Fruit fly (Drosophila melanogaster) whole organism, prepupa: Measurements from ENCODE around the gene Bre1.

Source experiments
- CG10631 ChIP-seq: fragments of 200-800 bp; sonication (Bioruptor generic); optimal IDR thresholded peaks from 2 replicates; lab custom pipeline; 2016; ENCODE audit warnings: missing biosample characterization, missing genetic modification characterization
- CG11294 ChIP-seq: fragments of 200-800 bp; sonication (Bioruptor generic); IDR thresholded peaks from 2 replicates; pipeline ENCODE4 v1.3.6; 2022; ENCODE audit warnings: missing biosample characterization, missing genetic modification characterization
- CG11762 ChIP-seq: fragments of 200-800 bp; sonication (Bioruptor generic); optimal IDR thresholded peaks from 3 replicates; lab custom pipeline; 2016; ENCODE audit warnings: missing biosample characterization, missing genetic modification characterization; ENCODE audit not compliant: insufficient read depth
- CG11902 ChIP-seq: fragments of 200-800 bp; sonication (Bioruptor generic); optimal IDR thresholded peaks from 3 replicates; lab custom pipeline; 2016; ENCODE audit warnings: missing biosample characterization, missing genetic modification characterization
- CG15336 ChIP-seq: fragments of 200-800 bp; sonication (Bioruptor generic); IDR thresholded peaks from 2 replicates; pipeline ENCODE4 v1.3.6; 2022; ENCODE audit warnings: missing biosample characterization, missing genetic modification characterization
- CG1621 ChIP-seq: fragments of 200-800 bp; sonication (Bioruptor generic); optimal IDR thresholded peaks from 3 replicates; lab custom pipeline; 2018; ENCODE audit warnings: missing biosample characterization, mild to moderate bottlenecking, missing genetic modification characterization
- CG16779 ChIP-seq: fragments of 200-800 bp; sonication (Bioruptor generic); optimal IDR thresholded peaks from 3 replicates; lab custom pipeline; 2017; ENCODE audit warnings: missing biosample characterization, mild to moderate bottlenecking, missing genetic modification characterization
- CG32006 ChIP-seq: fragments of 200-800 bp; sonication (Bioruptor generic); optimal IDR thresholded peaks from 3 replicates; lab custom pipeline; 2017; ENCODE audit warnings: missing biosample characterization, mild to moderate bottlenecking, missing genetic modification characterization
- CG3919 ChIP-seq: fragments of 200-800 bp; sonication (Bioruptor generic); optimal IDR thresholded peaks from 3 replicates; lab custom pipeline; 2016; ENCODE audit warnings: missing biosample characterization, missing genetic modification characterization
- CG4318 ChIP-seq: fragments of 200-800 bp; sonication (Bioruptor generic); optimal IDR thresholded peaks from 3 replicates; lab custom pipeline; 2017; ENCODE audit warnings: missing biosample characterization, mild to moderate bottlenecking, missing genetic modification characterization
- CG6163 ChIP-seq: fragments of 200-800 bp; sonication (Bioruptor generic); IDR thresholded peaks from 3 replicates; pipeline ENCODE4 v1.3.6; 2022; ENCODE audit warnings: missing biosample characterization, missing genetic modification characterization
- CG6276 ChIP-seq: fragments of 200-800 bp; sonication (Bioruptor generic); optimal IDR thresholded peaks from 2 replicates; lab custom pipeline; 2017; ENCODE audit warnings: missing biosample characterization, mild to moderate bottlenecking, missing genetic modification characterization
- CG6792 ChIP-seq: fragments of 200-800 bp; sonication (Bioruptor generic); optimal IDR thresholded peaks from 3 replicates; lab custom pipeline; 2016; ENCODE audit warnings: missing biosample characterization, missing genetic modification characterization
- CG6808 ChIP-seq: fragments of 200-800 bp; sonication (Bioruptor generic); optimal IDR thresholded peaks from 3 replicates; lab custom pipeline; 2017; ENCODE audit warnings: missing biosample characterization, missing genetic modification characterization, mild to moderate bottlenecking, moderate library complexity, missing genetic modification reagents
- CG6854 ChIP-seq: fragments of 200-800 bp; sonication (Bioruptor generic); optimal IDR thresholded peaks from 2 replicates; lab custom pipeline; 2017; ENCODE audit warnings: missing biosample characterization, mild to moderate bottlenecking, missing genetic modification characterization
- CG7368 ChIP-seq: fragments of 200-800 bp; sonication (Bioruptor generic); optimal IDR thresholded peaks from 3 replicates; lab custom pipeline; 2016; ENCODE audit warnings: missing biosample characterization, missing genetic modification characterization
- CG8119 ChIP-seq: fragments of 200-800 bp; sonication (Bioruptor generic); IDR thresholded peaks from 3 replicates; pipeline ENCODE4 v1.3.6; 2022; ENCODE audit warnings: missing biosample characterization, missing genetic modification characterization
- CG9139 ChIP-seq: fragments of 200-800 bp; sonication (Bioruptor generic); optimal IDR thresholded peaks from 3 replicates; lab custom pipeline; 2017; ENCODE audit warnings: missing biosample characterization, mild to moderate bottlenecking, missing genetic modification characterization
- Eip75B ChIP-seq: fragments of 200-800 bp; sonication (Bioruptor generic); optimal IDR thresholded peaks from 3 replicates; lab custom pipeline; 2016; ENCODE audit warnings: missing biosample characterization, missing genetic modification characterization
- Eip78C ChIP-seq: fragments of 200-800 bp; sonication (Bioruptor generic); peaks from one replicate; lab custom pipeline; 2016; ENCODE audit warnings: missing biosample characterization, missing genetic modification characterization
- Ets21C ChIP-seq: fragments of 200-800 bp; sonication (Bioruptor generic); optimal IDR thresholded peaks from 3 replicates; lab custom pipeline; 2016; ENCODE audit warnings: missing biosample characterization, missing genetic modification characterization
- Gug ChIP-seq: fragments of 200-800 bp; sonication (Bioruptor generic); IDR thresholded peaks from 2 replicates; pipeline ENCODE4 v1.3.6; 2022; ENCODE audit warnings: missing biosample characterization, missing genetic modification characterization
- Hr38 ChIP-seq: sonication (Bioruptor generic); optimal IDR thresholded peaks from 2 replicates; lab custom pipeline; 2016; ENCODE audit warnings: missing biosample characterization, missing genetic modification characterization
- Hr4 ChIP-seq: fragments of 200-800 bp; sonication (Bioruptor generic); optimal IDR thresholded peaks from 3 replicates; lab custom pipeline; 2016; ENCODE audit warnings: missing biosample characterization, missing genetic modification characterization
- Lpt ChIP-seq: fragments of 200-800 bp; sonication (Bioruptor generic); optimal IDR thresholded peaks from 3 replicates; lab custom pipeline; 2016; ENCODE audit warnings: missing biosample characterization, missing genetic modification characterization
- Met ChIP-seq: fragments of 200-800 bp; sonication (Bioruptor generic); optimal IDR thresholded peaks from 3 replicates; lab custom pipeline; 2016; ENCODE audit warnings: missing biosample characterization, missing genetic modification characterization
- achi ChIP-seq: fragments of 200-800 bp; sonication (Bioruptor generic); optimal IDR thresholded peaks from 3 replicates; lab custom pipeline; 2016; ENCODE audit warnings: missing biosample characterization, missing genetic modification characterization
- cyc ChIP-seq: fragments of 200-800 bp; sonication (Bioruptor generic); optimal IDR thresholded peaks from 3 replicates; lab custom pipeline; 2016; ENCODE audit warnings: missing biosample characterization, missing genetic modification characterization
- dac ChIP-seq: fragments of 200-800 bp; sonication (Bioruptor generic); optimal IDR thresholded peaks from 2 replicates; lab custom pipeline; 2017; ENCODE audit warnings: missing biosample characterization, mild to moderate bottlenecking, missing genetic modification characterization
- eg ChIP-seq: fragments of 200-800 bp; sonication (Bioruptor generic); IDR thresholded peaks from 3 replicates; pipeline ENCODE4 v1.3.6; 2022; ENCODE audit warnings: missing biosample characterization, missing genetic modification characterization
- esn ChIP-seq: fragments of 200-800 bp; sonication (Bioruptor generic); optimal IDR thresholded peaks from 2 replicates; lab custom pipeline; 2016; ENCODE audit warnings: missing biosample characterization, mild to moderate bottlenecking, missing genetic modification characterization, moderate library complexity
- fd59A ChIP-seq: fragments of 200-800 bp; sonication (Bioruptor generic); optimal IDR thresholded peaks from 2 replicates; lab custom pipeline; 2017; ENCODE audit warnings: missing biosample characterization, mild to moderate bottlenecking, missing genetic modification characterization, missing genetic modification reagents
- fd85E ChIP-seq: fragments of 200-800 bp; sonication (Bioruptor generic); optimal IDR thresholded peaks from 3 replicates; lab custom pipeline; 2016; ENCODE audit warnings: missing biosample characterization, missing genetic modification characterization
- fkh ChIP-seq: fragments of 200-800 bp; sonication (Bioruptor generic); optimal IDR thresholded peaks from 3 replicates; lab custom pipeline; 2017; ENCODE audit warnings: missing biosample characterization, mild to moderate bottlenecking, missing genetic modification characterization, moderate library complexity
- lz ChIP-seq: fragments of 200-800 bp; sonication (Bioruptor generic); optimal IDR thresholded peaks from 3 replicates; lab custom pipeline; 2016; ENCODE audit warnings: missing biosample characterization, missing genetic modification characterization
- net ChIP-seq: fragments of 200-800 bp; sonication (Bioruptor generic); optimal IDR thresholded peaks from 3 replicates; lab custom pipeline; 2016; ENCODE audit warnings: missing biosample characterization, missing genetic modification characterization
- spab ChIP-seq: fragments of 200-800 bp; sonication (Bioruptor generic); optimal IDR thresholded peaks from 2 replicates; lab custom pipeline; 2017; ENCODE audit warnings: missing biosample characterization, mild to moderate bottlenecking, missing genetic modification characterization, missing genetic modification reagents
- ss ChIP-seq, 2 experiments: fragments of 200-800 bp; sonication (Bioruptor generic); optimal IDR thresholded peaks; 2 replicates in 1 of 2; 3 replicates in 1 of 2; lab custom pipeline; 2017 to 2018; ENCODE audit warnings: mild to moderate bottlenecking in 2 of 2, missing biosample characterization in 2 of 2, missing genetic modification characterization in 2 of 2, moderate library complexity in 1 of 2
- svp ChIP-seq: fragments of 200-800 bp; sonication (Bioruptor generic); peaks from one replicate; lab custom pipeline; 2016; ENCODE audit warnings: missing biosample characterization, missing genetic modification characterization
- topi ChIP-seq: fragments of 200-800 bp; sonication (Bioruptor generic); optimal IDR thresholded peaks from 3 replicates; lab custom pipeline; 2016; ENCODE audit warnings: missing biosample characterization, missing genetic modification characterization

The Bre1 gene

dm6 chr3L:5808101-5808433 lies 14.1 kb upstream of the Bre1 start (continued):
- TF ChIP-seq esn (GFP tag; lab: Kevin White, UChicago) (peak; percentile 72), svp (GFP tag; lab: Kevin White, UChicago) (peak; percentile 82), Gug (GFP tag; lab: Robert Waterston, UW) (peak; percentile 57), Hr38 (GFP tag; lab: Kevin White, UChicago) (no peak), CG6792 (GFP tag; lab: Kevin White, UChicago) (peak; percentile 81), eg (GFP tag; lab: Robert Waterston, UW) (peak; percentile 79), CG3919 (GFP tag; lab: Kevin White, UChicago) (peak; percentile 83), achi (GFP tag; lab: Kevin White, UChicago) (peak; percentile 79), CG6163 (GFP tag; lab: Robert Waterston, UW) (peak; percentile 72), Ets21C (GFP tag; lab: Kevin White, UChicago) (peak; percentile 46), Lpt (GFP tag; lab: Kevin White, UChicago) (peak; percentile 65), topi (GFP tag; lab: Kevin White, UChicago) (peak; percentile 74)
- TF ChIP-seq, all 60 proteins: peak for 53

dm6 chr3L:5807370-5808100 lies 13.5 kb upstream of the Bre1 start:
- peak; percentile 63; the same call in 2 of the 3 replicates for TF ChIP-seq eg (GFP tag; lab: Robert Waterston, UW)
- peak; percentile 42; the same call in 1 of the 2 replicates for TF ChIP-seq CG15336 (GFP tag; lab: Robert Waterston, UW)
- no peak for TF ChIP-seq dac
- TF ChIP-seq CG9139 (GFP tag; lab: Kevin White, UChicago) = peak; percentile 9
- no peak for TF ChIP-seq cyc (GFP tag; lab: Kevin White, UChicago)
- TF ChIP-seq Met (GFP tag; lab: Kevin White, UChicago) = no peak
- TF ChIP-seq spab (GFP tag; lab: Kevin White, UChicago) = peak; percentile 44
- TF ChIP-seq lz (GFP tag; lab: Kevin White, UChicago) = no peak
- TF ChIP-seq Hr38 (GFP tag; lab: Kevin White, UChicago) = peak; percentile 54
- TF ChIP-seq CG32006 (GFP tag; lab: Kevin White, UChicago) = peak; percentile 2
- peak; percentile 2 for TF ChIP-seq Eip78C (GFP tag; lab: Kevin White, UChicago)
- TF ChIP-seq CG3919 (GFP tag; lab: Kevin White, UChicago) = peak; percentile 3
- no peak for TF ChIP-seq Hr4 (GFP tag; lab: Kevin White, UChicago)
- no peak for TF ChIP-seq CG11902 (GFP tag; lab: Kevin White, UChicago)
- TF ChIP-seq CG7368 (GFP tag; lab: Kevin White, UChicago) = peak; percentile 50
- no peak for TF ChIP-seq CG11294
- peak; percentile 34 for TF ChIP-seq net (GFP tag; lab: Kevin White, UChicago)
- TF ChIP-seq Lpt (GFP tag; lab: Kevin White, UChicago) = no peak
- no peak for TF ChIP-seq CG10631 (GFP tag; lab: Kevin White, UChicago)
- TF ChIP-seq Gug (GFP tag; lab: Robert Waterston, UW) = peak; percentile 60
- TF ChIP-seq CG6854 (GFP tag; lab: Kevin White, UChicago) = no peak
- peak; percentile 27 for TF ChIP-seq fd59A (GFP tag; lab: Kevin White, UChicago)
- no peak for TF ChIP-seq CG6276
- TF ChIP-seq CG4318 = no peak
- TF ChIP-seq ss (GFP tag; optimal IDR thresholded peaks at IDR 0.05; lab: Kevin White, UChicago) = peak in 1 of 2 experiments; percentile 45
- TF ChIP-seq CG8119 (GFP tag; lab: Robert Waterston, UW) = peak; percentile 34; the same call in 1 of the 3 replicates
- no peak for TF ChIP-seq Eip75B (GFP tag; lab: Kevin White, UChicago)
- 0 out of 3 replicates have a peak, but pooled peaks have one; percentile 46 for TF ChIP-seq CG6163 (GFP tag; lab: Robert Waterston, UW)
- peak; percentile 44 for TF ChIP-seq CG6808
- no peak for TF ChIP-seq fd85E (GFP tag; lab: Kevin White, UChicago)
- TF ChIP-seq CG11762 = no peak
- TF ChIP-seq CG16779 (tag; lab: Kevin White, UChicago) = peak; percentile 21
- peak; percentile 90 for TF ChIP-seq fkh (GFP tag; lab: Kevin White, UChicago)
- TF ChIP-seq CG1621 (tag; lab: Kevin White, UChicago) = peak; percentile 15
